Worm (Caenorhabditis elegans) whole organism, midembryonic: ENCODE data around the gene trp-1.

Source experiments
- T22C8.4 ChIP-seq: fragments of 200-800 bp; sonication (Bioruptor generic); IDR thresholded peaks from 2 replicates; pipeline ENCODE4 v1.3.6; 2022; ENCODE audit warnings: missing genetic modification characterization, missing compliant biosample characterization
- cog-1 ChIP-seq: sonication (generic microtip); optimal IDR thresholded peaks from 2 replicates; lab custom pipeline; 2016; ENCODE audit warnings: missing genetic modification characterization, missing compliant biosample characterization
- flt-1 ChIP-seq: fragments of 200-800 bp; sonication (Bioruptor generic); IDR thresholded peaks from 2 replicates; pipeline ENCODE4 v1.3.6; 2022; ENCODE audit warnings: missing genetic modification characterization, missing compliant biosample characterization
- med-1 ChIP-seq: sonication (generic microtip); optimal IDR thresholded peaks from 2 replicates; lab custom pipeline; 2017; ENCODE audit warnings: missing genetic modification characterization, mild to moderate bottlenecking, missing compliant biosample characterization, antibody characterized with exemption, missing genetic modification reagents; ENCODE audit not compliant: insufficient read depth
- ref-1 ChIP-seq: fragments of 200-800 bp; sonication (Bioruptor generic); conservative IDR thresholded peaks from 2 replicates; pipeline ENCODE4 v1.3.6; 2022; ENCODE audit warnings: missing genetic modification reagents, missing genetic modification characterization, missing compliant biosample characterization
- ztf-23 ChIP-seq: fragments of 200-800 bp; sonication (Bioruptor generic); IDR thresholded peaks from 2 replicates; pipeline ENCODE4 v1.3.6; 2022; ENCODE audit warnings: missing genetic modification reagents, missing genetic modification characterization, missing compliant biosample characterization
- ztf-29 ChIP-seq: fragments of 200-800 bp; sonication (Bioruptor generic); IDR thresholded peaks from 2 replicates; pipeline ENCODE4 v1.3.6; 2022; ENCODE audit warnings: missing genetic modification reagents, missing genetic modification characterization, missing compliant biosample characterization

- TF ChIP-seq ztf-23: no peak
- TF ChIP-seq ztf-29: no peak
- TF ChIP-seq med-1: no peak
- no peak for TF ChIP-seq cog-1 (tag; lab: Kevin White, UChicago)
- no peak for TF ChIP-seq flt-1
- TF ChIP-seq T22C8.4 (GFP tag; lab: Robert Waterston, UW): no peak
- TF ChIP-seq ref-1 (GFP tag; lab: Robert Waterston, UW): no peak
Measured at ce11 chrIII:8570289-8570688, 35.4 kb downstream of the trp-1 start.
